Fruit fly (Drosophila melanogaster): ENCODE results near the gene QC.

Gene QC

DNA sequence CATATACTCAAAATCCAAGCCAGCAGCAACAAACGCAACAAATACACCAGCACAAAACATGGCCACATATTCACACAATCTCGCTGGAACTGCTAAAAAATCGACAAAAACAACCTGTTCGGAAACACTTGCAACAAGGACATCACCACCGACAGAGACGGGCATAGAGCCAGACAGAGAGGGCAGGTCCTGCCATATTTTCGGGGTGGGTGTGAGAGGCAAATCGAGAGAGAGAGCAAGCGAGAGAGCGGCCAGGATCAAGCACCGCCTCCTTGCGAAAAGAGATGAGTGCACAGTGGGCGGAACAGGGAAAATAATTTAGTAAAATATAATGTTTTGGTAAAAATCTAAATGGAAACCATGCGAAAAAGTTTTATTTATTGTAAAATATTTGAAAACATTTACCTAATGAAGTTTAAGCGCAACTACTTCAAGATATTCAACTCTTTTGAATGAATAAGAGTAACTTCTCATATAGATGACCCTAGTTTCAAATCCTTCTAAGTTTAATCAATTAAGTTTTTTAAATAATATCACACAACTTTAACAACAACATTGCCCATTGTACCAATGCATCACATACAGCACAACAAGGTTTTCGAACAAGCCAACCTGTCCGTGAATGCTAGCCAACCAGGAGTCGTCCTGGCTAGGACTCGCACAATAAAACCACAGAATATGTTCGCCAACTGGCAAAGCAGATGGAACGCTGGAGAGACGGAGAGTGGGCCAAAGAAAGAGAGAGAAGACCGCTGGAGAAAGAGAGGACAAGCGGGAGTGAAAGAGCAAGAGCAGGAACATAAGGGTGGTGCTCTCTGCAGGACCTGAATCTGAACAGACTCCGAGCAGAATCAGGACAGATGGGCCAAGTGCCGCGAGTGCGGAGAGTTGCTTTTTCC is 20.7 kb downstream of the QC start:
- TF ChIP-seq Pif1B (GFP tag; optimal IDR thresholded peaks at IDR 0.05) = no peak
- TF ChIP-seq Pif1A (GFP tag; optimal IDR thresholded peaks at IDR 0.05) = peak; percentile 20

dm6 chr3L:5878734-5879291 is 23.4 kb downstream of the QC start:
- no peak for TF ChIP-seq CG8301 (tag; optimal IDR thresholded peaks at IDR 0.05)
- TF ChIP-seq CG9948 (tag; optimal IDR thresholded peaks at IDR 0.05) = no peak
- no peak for TF ChIP-seq Ets98B (GFP tag; IDR thresholded peaks at IDR 0.05)
- TF ChIP-seq CG32121 (GFP tag; IDR thresholded peaks at IDR 0.05) = no peak
- TF ChIP-seq CG4496 (GFP tag; IDR thresholded peaks at IDR 0.05) = no peak
- TF ChIP-seq D1 (tag; optimal IDR thresholded peaks at IDR 0.05) = no peak
- no peak for TF ChIP-seq CG10348 (GFP tag; IDR thresholded peaks at IDR 0.05)
- TF ChIP-seq Pif1B (GFP tag; optimal IDR thresholded peaks at IDR 0.05) = no peak
- no peak for TF ChIP-seq fd96Ca (GFP tag; IDR thresholded peaks at IDR 0.05)
- no peak for TF ChIP-seq rn (GFP tag; IDR thresholded peaks at IDR 0.05)
- no peak for TF ChIP-seq CG13204 (GFP tag; optimal IDR thresholded peaks at IDR 0.05)
- TF ChIP-seq CG17806 (tag; optimal IDR thresholded peaks at IDR 0.05) = no peak
- TF ChIP-seq Snoo (tag; optimal IDR thresholded peaks at IDR 0.05) = no peak
- no peak for TF ChIP-seq CG12605 (GFP tag; IDR thresholded peaks at IDR 0.05)
- TF ChIP-seq gl (tag; optimal IDR thresholded peaks at IDR 0.05) = no peak
- TF ChIP-seq Pif1A (GFP tag; optimal IDR thresholded peaks at IDR 0.05) = no peak
- TF ChIP-seq CG34367 (tag; optimal IDR thresholded peaks at IDR 0.05) = no peak
- no peak for TF ChIP-seq CG8159 (tag; optimal IDR thresholded peaks at IDR 0.05)

dm6 chr3L:5873011-5873410 is 29.2 kb downstream of the QC start, which contains the start of gene CG18586:
Gene CG18586, plus strand, starts transcription at chr3L:5873311.
- no peak for TF ChIP-seq CG8301 (tag; optimal IDR thresholded peaks at IDR 0.05)
- no peak for TF ChIP-seq CG34367 (tag; optimal IDR thresholded peaks at IDR 0.05)
- no peak for TF ChIP-seq CG4496 (GFP tag; IDR thresholded peaks at IDR 0.05)
- TF ChIP-seq CG9948 (tag; optimal IDR thresholded peaks at IDR 0.05) = no peak
- TF ChIP-seq Snoo (tag; optimal IDR thresholded peaks at IDR 0.05) = no peak
- no peak for TF ChIP-seq CG32121 (GFP tag; IDR thresholded peaks at IDR 0.05)
- TF ChIP-seq CG10348 (GFP tag; IDR thresholded peaks at IDR 0.05) = no peak
- TF ChIP-seq CG13204 (GFP tag; optimal IDR thresholded peaks at IDR 0.05) = no peak
- TF ChIP-seq EcR (GFP tag; optimal IDR thresholded peaks at IDR 0.05) = no peak

dm6 chr3L:5871201-5871600 is 31.1 kb downstream of the QC start, which contains the start of gene CG5568:
Gene CG5568, plus strand, starts transcription at chr3L:5871501.
- TF ChIP-seq CG9948 (tag; optimal IDR thresholded peaks at IDR 0.05) (no peak), CG8159 (tag; optimal IDR thresholded peaks at IDR 0.05) (no peak), Pif1A (GFP tag; optimal IDR thresholded peaks at IDR 0.05) (no peak), CG17806 (tag; optimal IDR thresholded peaks at IDR 0.05) (no peak), EcR (GFP tag; optimal IDR thresholded peaks at IDR 0.05) (no peak), Pif1B (GFP tag; optimal IDR thresholded peaks at IDR 0.05) (no peak), CG12605 (GFP tag; IDR thresholded peaks at IDR 0.05) (no peak), CG8301 (tag; optimal IDR thresholded peaks at IDR 0.05) (no peak), CG32121 (GFP tag; IDR thresholded peaks at IDR 0.05) (no peak), fd96Ca (GFP tag; IDR thresholded peaks at IDR 0.05) (no peak), Snoo (tag; optimal IDR thresholded peaks at IDR 0.05) (no peak), CG10348 (GFP tag; IDR thresholded peaks at IDR 0.05) (no peak), rn (GFP tag; IDR thresholded peaks at IDR 0.05) (no peak), CG34367 (tag; optimal IDR thresholded peaks at IDR 0.05) (no peak), Ets98B (GFP tag; IDR thresholded peaks at IDR 0.05) (no peak), D1 (tag; optimal IDR thresholded peaks at IDR 0.05) (no peak), CG15710 (tag; optimal IDR thresholded peaks at IDR 0.05) (no peak), CG13204 (GFP tag; optimal IDR thresholded peaks at IDR 0.05) (no peak), gl (tag; optimal IDR thresholded peaks at IDR 0.05) (no peak), CG4496 (GFP tag; IDR thresholded peaks at IDR 0.05) (no peak)

DNA sequence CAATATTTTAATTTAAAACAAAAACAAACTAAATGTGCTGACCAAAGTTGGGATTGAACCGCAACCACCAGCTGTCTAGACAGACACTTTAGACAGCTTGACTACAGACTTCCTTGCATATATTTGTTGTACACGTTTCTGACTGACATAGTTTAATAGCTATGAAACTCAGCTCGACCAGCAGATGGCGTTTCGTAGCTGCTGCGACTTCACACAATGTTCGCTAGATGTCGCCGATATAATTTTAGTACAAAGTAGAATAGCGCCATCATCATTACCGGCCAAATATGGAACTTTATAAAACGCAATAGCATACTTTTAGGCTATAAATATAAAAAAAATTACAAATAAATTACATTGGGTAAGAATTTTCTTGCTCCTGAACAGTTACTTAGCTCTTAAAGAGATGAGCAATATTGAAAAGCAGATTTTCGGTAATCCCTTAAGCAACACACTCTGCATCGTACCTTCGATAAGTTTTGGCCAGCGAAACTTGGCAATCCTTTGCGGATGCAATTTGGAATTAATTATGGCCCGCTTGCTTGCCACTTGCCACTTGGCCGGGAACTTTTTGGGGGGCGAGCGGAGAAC is 32.5 kb downstream of the QC start:
- no peak for TF ChIP-seq EcR (GFP tag; optimal IDR thresholded peaks at IDR 0.05)
- TF ChIP-seq CG32121 (GFP tag; IDR thresholded peaks at IDR 0.05) = no peak
- TF ChIP-seq CG12605 (GFP tag; IDR thresholded peaks at IDR 0.05) = no peak
- TF ChIP-seq fd96Ca (GFP tag; IDR thresholded peaks at IDR 0.05) = no peak

- TF ChIP-seq CG15710 (tag; optimal IDR thresholded peaks at IDR 0.05) (peak; percentile 19), CG14655 (GFP tag; optimal IDR thresholded peaks at IDR 0.05) (no peak), gl (tag; optimal IDR thresholded peaks at IDR 0.05) (no peak), CG8159 (tag; optimal IDR thresholded peaks at IDR 0.05) (peak; percentile 42), Snoo (tag; optimal IDR thresholded peaks at IDR 0.05) (peak; percentile 11)
Measured at dm6 chr3L:5866924-5867323, 35.3 kb downstream of the QC start.

Measured in whole organism, pupa.